Fruit fly (Drosophila melanogaster) S2 (cell line): Measurements from ENCODE around the gene pyd3.

ENCODE experiments used
- CG8478 ChIP-seq: fragments of >200 bp; optimal IDR thresholded peaks from 2 replicates; lab custom pipeline; 2018
- CTCF ChIP-seq, 2 experiments: fragments of >200 bp; optimal IDR thresholded peaks; 2 replicates each; lab custom pipeline; 2018

The pyd3 gene

dm6 chr3R:7722117-7722516 lies 27.8 kb downstream of the pyd3 start, which contains the start of gene CG2616:
CG2616 (plus strand) TSS chr3R:7722417.
- TF ChIP-seq CG8478 (lab: Kevin White, UChicago) (no peak), CTCF (optimal IDR thresholded peaks at IDR 0.05; lab: Kevin White, UChicago) (no peak)

dm6 chr3R:7719990-7720389 lies 29.9 kb downstream of the pyd3 start:
- TF ChIP-seq CTCF (optimal IDR thresholded peaks at IDR 0.05; lab: Kevin White, UChicago) (no peak), CG8478 (lab: Kevin White, UChicago) (no peak)
